Worm (Caenorhabditis elegans) whole organism, late embryonic: ENCODE results near the gene F52B10.3.
A peak's percentile ranks its signal among the peaks of the same experiment; 100 is the strongest.

Source experiments
- C08G9.2 ChIP-seq: sonication (generic microtip); optimal IDR thresholded peaks from 2 replicates; lab custom pipeline; 2016; ENCODE audit warnings: mild to moderate bottlenecking, missing genetic modification characterization, moderate library complexity, missing compliant biosample characterization
- K09A11.1 ChIP-seq: sonication (generic microtip); optimal IDR thresholded peaks from 2 replicates; lab custom pipeline; 2017; ENCODE audit warnings: antibody characterized with exemption, mild to moderate bottlenecking, missing genetic modification characterization, missing compliant biosample characterization; ENCODE audit not compliant: insufficient read depth
- ahr-1 ChIP-seq: sonication (generic microtip); optimal IDR thresholded peaks from 2 replicates; lab custom pipeline; 2016; ENCODE audit warnings: missing genetic modification characterization, missing compliant biosample characterization
- ama-1 ChIP-seq: fragments of 150-350 bp; optimal IDR thresholded peaks from 2 replicates; lab custom pipeline; 2014
- ceh-14 ChIP-seq: sonication (generic microtip); optimal IDR thresholded peaks from 2 replicates; lab custom pipeline; 2016; ENCODE audit warnings: missing genotype, missing genetic modification characterization, missing compliant biosample characterization
- ceh-18 ChIP-seq: sonication (generic microtip); optimal IDR thresholded peaks from 2 replicates; lab custom pipeline; 2016; ENCODE audit warnings: missing genetic modification characterization, missing compliant biosample characterization
- ceh-19 ChIP-seq: fragments of 200-800 bp; sonication (Bioruptor generic); optimal IDR thresholded peaks from 2 replicates; lab custom pipeline; 2018; ENCODE audit warnings: mild to moderate bottlenecking, missing genetic modification characterization, missing compliant biosample characterization
- ceh-22 ChIP-seq: sonication (generic microtip); optimal IDR thresholded peaks from 2 replicates; lab custom pipeline; 2017; ENCODE audit warnings: missing biosample characterization, missing genetic modification characterization
- ceh-31 ChIP-seq: sonication (generic microtip); optimal IDR thresholded peaks from 2 replicates; lab custom pipeline; 2016; ENCODE audit warnings: missing genetic modification characterization, missing compliant biosample characterization
- ceh-34 ChIP-seq: sonication (generic microtip); optimal IDR thresholded peaks from 2 replicates; lab custom pipeline; 2016; ENCODE audit warnings: mild to moderate bottlenecking, missing genetic modification characterization, missing compliant biosample characterization
- ceh-45 ChIP-seq: fragments of 200-800 bp; sonication (Bioruptor generic); IDR thresholded peaks from 2 replicates; pipeline ENCODE4 v1.3.6; 2022; ENCODE audit warnings: missing genetic modification reagents, missing genetic modification characterization, missing compliant biosample characterization
- ceh-48 ChIP-seq: sonication (generic microtip); optimal IDR thresholded peaks from 2 replicates; lab custom pipeline; 2016; ENCODE audit warnings: missing genetic modification characterization, inconsistent platforms, missing compliant biosample characterization
- che-1 ChIP-seq: sonication (generic microtip); optimal IDR thresholded peaks from 2 replicates; lab custom pipeline; 2016; ENCODE audit warnings: mild to moderate bottlenecking, missing genetic modification characterization, missing compliant biosample characterization
- dmd-4 ChIP-seq: sonication (generic microtip); optimal IDR thresholded peaks from 2 replicates; lab custom pipeline; 2016; ENCODE audit warnings: borderline replicate concordance, missing genetic modification characterization, missing compliant biosample characterization
- elt-2 ChIP-seq: sonication (generic microtip); optimal IDR thresholded peaks from 2 replicates; lab custom pipeline; 2016; ENCODE audit warnings: missing genetic modification reagents, missing genetic modification characterization, missing compliant biosample characterization
- elt-4 ChIP-seq: sonication (generic microtip); optimal IDR thresholded peaks from 2 replicates; lab custom pipeline; 2016; ENCODE audit warnings: missing genetic modification characterization, missing compliant biosample characterization
- eyg-1 ChIP-seq: sonication (generic microtip); optimal IDR thresholded peaks from 2 replicates; lab custom pipeline; 2016; ENCODE audit warnings: missing genotype, missing genetic modification characterization, missing compliant biosample characterization
- fax-1 ChIP-seq: sonication (generic microtip); optimal IDR thresholded peaks from 2 replicates; lab custom pipeline; 2016; ENCODE audit warnings: missing genotype, missing genetic modification characterization, missing compliant biosample characterization
- hlh-13 ChIP-seq: fragments of 200-800 bp; sonication (Bioruptor generic); optimal IDR thresholded peaks from 2 replicates; lab custom pipeline; 2018; ENCODE audit warnings: mild to moderate bottlenecking, missing genetic modification characterization, missing compliant biosample characterization
- hlh-15 ChIP-seq: sonication (generic microtip); optimal IDR thresholded peaks from 2 replicates; lab custom pipeline; 2016; ENCODE audit warnings: missing genetic modification characterization, missing compliant biosample characterization
- hlh-6 ChIP-seq: sonication (generic microtip); optimal IDR thresholded peaks from 2 replicates; lab custom pipeline; 2016; ENCODE audit warnings: missing genotype, missing genetic modification characterization, missing compliant biosample characterization
- hlh-8 ChIP-seq: sonication (generic microtip); optimal IDR thresholded peaks from 2 replicates; lab custom pipeline; 2016; ENCODE audit warnings: missing genotype, missing genetic modification characterization, missing compliant biosample characterization
- lin-11 ChIP-seq: fragments of 200-800 bp; sonication (Bioruptor generic); optimal IDR thresholded peaks from 2 replicates; lab custom pipeline; 2018; ENCODE audit warnings: mild to moderate bottlenecking, missing genetic modification characterization, missing compliant biosample characterization
- madf-2 ChIP-seq: sonication (generic microtip); optimal IDR thresholded peaks from 2 replicates; lab custom pipeline; 2017; ENCODE audit warnings: missing genetic modification characterization, missing compliant biosample characterization
- nhr-232 ChIP-seq: sonication (generic microtip); optimal IDR thresholded peaks from 2 replicates; lab custom pipeline; 2016; ENCODE audit warnings: missing genetic modification characterization, missing compliant biosample characterization
- odd-2 ChIP-seq: sonication (generic microtip); optimal IDR thresholded peaks from 2 replicates; lab custom pipeline; 2017; ENCODE audit warnings: antibody characterized with exemption, mild to moderate bottlenecking, missing genetic modification characterization, missing compliant biosample characterization
- pax-1 ChIP-seq: fragments of 150-350 bp; optimal IDR thresholded peaks from 2 replicates; lab custom pipeline; 2014; ENCODE audit warnings: missing biosample characterization, missing genetic modification characterization
- pqm-1 ChIP-seq: sonication (generic microtip); optimal IDR thresholded peaks from 2 replicates; lab custom pipeline; 2016; ENCODE audit warnings: missing genetic modification characterization, missing compliant biosample characterization
- ref-2 ChIP-seq: sonication (generic microtip); optimal IDR thresholded peaks from 2 replicates; lab custom pipeline; 2016; ENCODE audit warnings: missing genetic modification characterization, missing compliant biosample characterization
- sdc-2 ChIP-seq: sonication (generic microtip); optimal IDR thresholded peaks from 2 replicates; lab custom pipeline; 2016; ENCODE audit warnings: missing genotype, missing genetic modification characterization, missing compliant biosample characterization
- sox-2 ChIP-seq: fragments of 200-800 bp; sonication (Bioruptor generic); IDR thresholded peaks from 2 replicates; pipeline ENCODE4 v1.3.6; 2022; ENCODE audit warnings: missing genetic modification reagents, missing genetic modification characterization, missing compliant biosample characterization
- tbx-2 ChIP-seq: sonication (generic microtip); optimal IDR thresholded peaks from 2 replicates; lab custom pipeline; 2016; ENCODE audit warnings: missing genetic modification characterization, missing compliant biosample characterization
- ttx-3 ChIP-seq: sonication (generic microtip); optimal IDR thresholded peaks from 2 replicates; lab custom pipeline; 2016; ENCODE audit warnings: missing genetic modification reagents, missing genetic modification characterization, missing compliant biosample characterization
- unc-3 ChIP-seq, 2 experiments: fragments of 200-800 bp in 1 of 2; sonication (Bioruptor generic) in 1 of 2; sonication (generic microtip) in 1 of 2; conservative IDR thresholded peaks in 1 of 2; optimal IDR thresholded peaks in 1 of 2; 2 replicates each; pipeline versions ENCODE4 v1.3.6 to Lab custom; 2016 to 2022; ENCODE audit warnings: missing compliant biosample characterization in 2 of 2, missing genetic modification characterization in 2 of 2, missing genetic modification reagents in 1 of 2
- unc-42 ChIP-seq: sonication (generic microtip); optimal IDR thresholded peaks from 2 replicates; lab custom pipeline; 2016; ENCODE audit warnings: missing genotype, missing genetic modification characterization, missing compliant biosample characterization
- unc-86 ChIP-seq: sonication (generic microtip); optimal IDR thresholded peaks from 2 replicates; lab custom pipeline; 2016; ENCODE audit warnings: missing genetic modification characterization, missing compliant biosample characterization
- ztf-16 ChIP-seq: sonication (generic microtip); optimal IDR thresholded peaks from 2 replicates; lab custom pipeline; 2017; ENCODE audit warnings: missing genetic modification characterization, missing compliant biosample characterization

The F52B10.3 gene

ce11 chrX:2903715-2904419 is 5.7 kb upstream of the F52B10.3 start:
- TF ChIP-seq elt-4 (tag; lab: Kevin White, UChicago) (no peak), hlh-15 (tag; lab: Kevin White, UChicago) (no peak), ztf-16 (tag; lab: Kevin White, UChicago) (no peak), hlh-8 (tag; lab: Kevin White, UChicago) (no peak), odd-2 (tag; lab: Kevin White, UChicago) (no peak), dmd-4 (no peak), ceh-18 (tag; lab: Kevin White, UChicago) (no peak), lin-11 (tag; lab: Kevin White, UChicago) (no peak), ahr-1 (no peak), ceh-19 (GFP tag; lab: Kevin White, UChicago) (no peak), ama-1 (lab: Kevin White, UChicago) (no peak), unc-3 (GFP tag; conservative IDR thresholded peaks at IDR 0.05; lab: Robert Waterston, UW) (no peak), unc-3 (tag; optimal IDR thresholded peaks at IDR 0.05; lab: Kevin White, UChicago) (no peak), che-1 (tag; lab: Kevin White, UChicago) (no peak), ttx-3 (tag; lab: Kevin White, UChicago) (no peak), ref-2 (tag; lab: Kevin White, UChicago) (no peak), sox-2 (GFP tag; lab: Robert Waterston, UW) (no peak), C08G9.2 (no peak), pax-1 (tag; lab: Kevin White, UChicago) (no peak)

ce11 chrX:2902854-2903253 is 4.7 kb upstream of the F52B10.3 start:
- TF ChIP-seq ahr-1 (no peak), sox-2 (GFP tag; lab: Robert Waterston, UW) (no peak), eyg-1 (no peak), ceh-14 (tag; lab: Kevin White, UChicago) (no peak), C08G9.2 (no peak), unc-86 (tag; lab: Kevin White, UChicago) (no peak), sdc-2 (tag; lab: Kevin White, UChicago) (no peak), ceh-45 (GFP tag; lab: Robert Waterston, UW) (no peak), nhr-232 (no peak), fax-1 (tag; lab: Kevin White, UChicago) (no peak), pqm-1 (tag; lab: Kevin White, UChicago) (no peak), K09A11.1 (tag; lab: Kevin White, UChicago) (no peak), elt-2 (tag; lab: Kevin White, UChicago) (no peak), unc-42 (tag; lab: Kevin White, UChicago) (no peak), ref-2 (tag; lab: Kevin White, UChicago) (no peak), ceh-48 (tag; lab: Kevin White, UChicago) (no peak), hlh-13 (GFP tag; lab: Kevin White, UChicago) (no peak), pax-1 (tag; lab: Kevin White, UChicago) (no peak)

- TF ChIP-seq sox-2 (GFP tag; lab: Robert Waterston, UW), result no peak
- peak; percentile 39 for TF ChIP-seq ref-2 (tag; lab: Kevin White, UChicago)
- peak; percentile 33 for TF ChIP-seq elt-2 (tag; lab: Kevin White, UChicago)
- peak; percentile 13 for TF ChIP-seq ceh-34
- TF ChIP-seq ceh-19 (GFP tag; lab: Kevin White, UChicago), result peak; percentile 25
- no peak for TF ChIP-seq ceh-22 (tag; lab: Kevin White, UChicago)
- no peak for TF ChIP-seq madf-2 (tag; lab: Kevin White, UChicago)
- peak; percentile 18 for TF ChIP-seq che-1 (tag; lab: Kevin White, UChicago)
- no peak for TF ChIP-seq K09A11.1 (tag; lab: Kevin White, UChicago)
- TF ChIP-seq tbx-2 (tag; lab: Kevin White, UChicago), result peak; percentile 68
- TF ChIP-seq hlh-6 (tag; lab: Kevin White, UChicago), result peak; percentile 40
- peak; percentile 69 for TF ChIP-seq sdc-2 (tag; lab: Kevin White, UChicago)
- TF ChIP-seq ceh-31 (tag; lab: Kevin White, UChicago), result peak; percentile 29
- TF ChIP-seq, all 69 proteins: peak for 9
Measured at ce11 chrX:2900897-2901496, 2.8 kb upstream of the F52B10.3 start.
